Fruit fly (Drosophila melanogaster): ENCODE data around the gene slou.

slou gene

dm6 chr3R:21580091-21580490, 23.1 kb upstream of the slou start (continued):
- TF ChIP-seq bowl (GFP tag; IDR thresholded peaks at IDR 0.05) (peak; percentile 57; the same call in 1 of the 2 replicates), B-H1 (GFP tag; IDR thresholded peaks at IDR 0.05) (no peak), CG4707 (GFP tag; optimal IDR thresholded peaks at IDR 0.05) (peak; percentile 54), ranshi (GFP tag; IDR thresholded peaks at IDR 0.05) (peak; percentile 42; the same call in 1 of the 2 replicates), CG11085 (GFP tag; IDR thresholded peaks at IDR 0.05) (0 out of 2 replicates have a peak, but pooled peaks have one; percentile 27), Hr39 (optimal IDR thresholded peaks at IDR 0.05) (no peak), Hr3 (GFP tag; optimal IDR thresholded peaks at IDR 0.05) (no peak), NfI (GFP tag; optimal IDR thresholded peaks at IDR 0.05) (no peak), bbx (GFP tag; IDR thresholded peaks at IDR 0.05; ENCODE audit: partially characterized antibody) (peak; percentile 74), dmrt11E (tag; optimal IDR thresholded peaks at IDR 0.05) (no peak), Sry-β (GFP tag; optimal IDR thresholded peaks at IDR 0.05) (peak; percentile 37), CG16863 (GFP tag; optimal IDR thresholded peaks at IDR 0.05) (no peak), Xbp1 (GFP tag; optimal IDR thresholded peaks at IDR 0.05) (no peak), BtbVII (GFP tag; optimal IDR thresholded peaks at IDR 0.05) (no peak), gem (tag; optimal IDR thresholded peaks at IDR 0.05) (no peak), stc (GFP tag; IDR thresholded peaks at IDR 0.05) (peak; percentile 40; the same call in 1 of the 2 replicates), bigmax (GFP tag; optimal IDR thresholded peaks at IDR 0.05) (no peak), Lpt (GFP tag; optimal IDR thresholded peaks at IDR 0.05) (no peak), Ada2b (GFP tag; IDR thresholded peaks at IDR 0.05) (no peak), mirr (GFP tag; optimal IDR thresholded peaks at IDR 0.05) (no peak), CG6272 (GFP tag; IDR thresholded peaks at IDR 0.05) (no peak; the same call in 1 of the 2 replicates), vnd (GFP tag; IDR thresholded peaks at IDR 0.05; ENCODE audit: partially characterized antibody) (no peak), eve (GFP tag; optimal IDR thresholded peaks at IDR 0.05) (no peak), Adf1 (GFP tag; IDR thresholded peaks at IDR 0.05) (peak; percentile 79), CG8765 (GFP tag; IDR thresholded peaks at IDR 0.05) (no peak), CG3838 (GFP tag; optimal IDR thresholded peaks at IDR 0.05) (no peak), CG17912 (GFP tag; optimal IDR thresholded peaks at IDR 0.05) (peak; percentile 42), MTF-1 (GFP tag; optimal IDR thresholded peaks at IDR 0.05; ENCODE audit: borderline replicate concordance) (no peak), CG7372 (GFP tag; IDR thresholded peaks at IDR 0.05) (no peak), gsb-n (tag; optimal IDR thresholded peaks at IDR 0.05) (no peak), Myb (GFP tag; optimal IDR thresholded peaks at IDR 0.05) (peak; percentile 10), CG31388 (GFP tag; optimal IDR thresholded peaks at IDR 0.05) (no peak), ssp (GFP tag; IDR thresholded peaks at IDR 0.05) (no peak), lola (GFP tag; optimal IDR thresholded peaks at IDR 0.05) (peak in 2 of 3 experiments; percentile 7 to 79), Aef1 (GFP tag; IDR thresholded peaks at IDR 0.05) (no peak), CG3065 (GFP tag; optimal IDR thresholded peaks at IDR 0.05) (no peak), CG1792 (GFP tag; optimal IDR thresholded peaks at IDR 0.05) (no peak), kay (GFP tag; optimal IDR thresholded peaks at IDR 0.05) (no peak), ewg (GFP tag; optimal IDR thresholded peaks at IDR 0.05) (peak; percentile 24), CG10366 (GFP tag; IDR thresholded peaks at IDR 0.05) (no peak), CG11560 (tag; IDR thresholded peaks at IDR 0.05) (no peak), CG12104 (GFP tag; optimal IDR thresholded peaks at IDR 0.05) (no peak), CG7963 (GFP tag; IDR thresholded peaks at IDR 0.05; ENCODE audit: partially characterized antibody) (0 out of 3 replicates have a peak, but pooled peaks have one; percentile 23), tap (tag; optimal IDR thresholded peaks at IDR 0.05) (no peak), CG14050 (GFP tag; IDR thresholded peaks at IDR 0.05) (no peak), slp2 (GFP tag; optimal IDR thresholded peaks at IDR 0.05) (no peak), NFAT (GFP tag; IDR thresholded peaks at IDR 0.05) (peak; percentile 59; the same call in 1 of the 2 replicates), Lim3 (GFP tag; IDR thresholded peaks at IDR 0.05) (no peak), CG31365 (tag; optimal IDR thresholded peaks at IDR 0.05) (peak; percentile 100), CG17568 (GFP tag; optimal IDR thresholded peaks at IDR 0.05) (no peak), CG3407 (GFP tag; optimal IDR thresholded peaks at IDR 0.05) (no peak), caup (GFP tag; optimal IDR thresholded peaks at IDR 0.05; ENCODE audit: severe bottlenecking) (no peak)

Data from whole organism, embryonic.